Fruit fly (Drosophila melanogaster): ENCODE measurements around the gene CG3634.

Gene CG3634

dm6 chr3L:20835882-20836281, 26.8 kb upstream of the CG3634 start, which contains the start of gene CG3288:
CG3288 (plus strand) TSS chr3L:20836182.
- TF ChIP-seq Rel (GFP tag; optimal IDR thresholded peaks at IDR 0.05) (no peak), Rel (tag; optimal IDR thresholded peaks at IDR 0.05) (no peak), dsf (GFP tag; optimal IDR thresholded peaks at IDR 0.05; ENCODE audit: borderline replicate concordance) (no peak), usp (GFP tag; optimal IDR thresholded peaks at IDR 0.05) (no peak), tai (GFP tag; optimal IDR thresholded peaks at IDR 0.05) (no peak), N (GFP tag; optimal IDR thresholded peaks at IDR 0.05) (no peak), GATAd (GFP tag; optimal IDR thresholded peaks at IDR 0.05) (no peak), ey (GFP tag; optimal IDR thresholded peaks at IDR 0.05) (no peak), HLH106 (tag; optimal IDR thresholded peaks at IDR 0.05) (no peak)

DNA sequence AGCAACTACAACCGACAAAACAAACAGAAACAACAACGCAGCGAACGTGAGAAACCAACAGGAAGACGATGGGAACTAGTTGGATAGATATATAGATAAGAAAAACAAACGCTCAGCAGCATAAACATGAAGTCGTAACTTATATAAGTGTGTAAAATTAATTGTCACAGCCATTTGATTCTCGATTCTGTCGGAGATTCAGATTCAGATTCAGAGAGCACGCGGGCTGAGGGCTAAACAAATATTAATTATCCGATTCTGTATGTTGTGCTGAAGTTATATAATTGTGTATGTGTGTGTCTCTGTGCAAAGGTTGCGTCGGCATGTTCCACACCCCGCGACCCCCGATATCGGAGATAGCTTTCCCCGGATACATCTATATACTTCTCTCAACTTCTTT, 25.1 kb upstream of the CG3634 start:
- TF ChIP-seq Rel (GFP tag; optimal IDR thresholded peaks at IDR 0.05), result no peak
- TF ChIP-seq Rel (tag; optimal IDR thresholded peaks at IDR 0.05), result no peak
- TF ChIP-seq pan (optimal IDR thresholded peaks at IDR 0.05), result no peak
- no peak for TF ChIP-seq usp (GFP tag; optimal IDR thresholded peaks at IDR 0.05)
- TF ChIP-seq N (GFP tag; optimal IDR thresholded peaks at IDR 0.05), result no peak
- TF ChIP-seq psq (GFP tag; optimal IDR thresholded peaks at IDR 0.05), result no peak
- TF ChIP-seq woc (GFP tag; optimal IDR thresholded peaks at IDR 0.05), result no peak
- no peak for TF ChIP-seq Abd-B (GFP tag; optimal IDR thresholded peaks at IDR 0.05)
- TF ChIP-seq OdsH (GFP tag; optimal IDR thresholded peaks at IDR 0.05), result no peak
- TF ChIP-seq Hnf4 (GFP tag; optimal IDR thresholded peaks at IDR 0.05), result no peak
- TF ChIP-seq h (GFP tag; optimal IDR thresholded peaks at IDR 0.05), result no peak
- no peak for TF ChIP-seq Myc (optimal IDR thresholded peaks at IDR 0.05)
- TF ChIP-seq Dfd (GFP tag; optimal IDR thresholded peaks at IDR 0.05), result no peak
- TF ChIP-seq fru (GFP tag; optimal IDR thresholded peaks at IDR 0.05), result no peak
- no peak for TF ChIP-seq Mio (GFP tag; optimal IDR thresholded peaks at IDR 0.05)
- no peak for TF ChIP-seq br (GFP tag; optimal IDR thresholded peaks at IDR 0.05)

DNA sequence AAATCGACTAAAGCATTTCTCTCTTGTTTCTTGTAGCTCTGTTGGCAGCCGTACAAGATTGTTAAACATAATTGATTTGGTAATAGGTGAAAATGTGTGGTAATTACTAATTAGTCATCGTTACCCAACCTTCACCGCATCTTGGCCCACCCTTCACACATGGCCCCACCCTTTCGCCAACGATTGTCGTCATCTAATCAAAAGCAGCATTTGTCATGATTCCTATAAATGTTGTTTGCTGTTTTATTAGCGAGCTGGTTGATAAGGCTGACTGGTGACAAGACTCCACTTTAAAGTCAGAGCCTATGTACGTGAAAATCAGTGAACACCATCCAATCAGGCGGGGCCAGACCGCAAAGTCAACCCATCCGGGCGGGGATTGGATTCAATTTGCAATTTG, 21.3 kb upstream of the CG3634 start:
- TF ChIP-seq usp (GFP tag; optimal IDR thresholded peaks at IDR 0.05), result no peak
- no peak for TF ChIP-seq h (GFP tag; optimal IDR thresholded peaks at IDR 0.05)
- no peak for TF ChIP-seq N (GFP tag; optimal IDR thresholded peaks at IDR 0.05)
- no peak for TF ChIP-seq sage (GFP tag; optimal IDR thresholded peaks at IDR 0.05)
- no peak for TF ChIP-seq dmrt93B (GFP tag; optimal IDR thresholded peaks at IDR 0.05)

dm6 chr3L:20827962-20828361, 18.9 kb upstream of the CG3634 start:
- no peak for TF ChIP-seq h (GFP tag; optimal IDR thresholded peaks at IDR 0.05)
- TF ChIP-seq ey (GFP tag; optimal IDR thresholded peaks at IDR 0.05), result no peak
- no peak for TF ChIP-seq Dfd (GFP tag; optimal IDR thresholded peaks at IDR 0.05)
- no peak for TF ChIP-seq CrebA (GFP tag; optimal IDR thresholded peaks at IDR 0.05; ENCODE audit: borderline replicate concordance)
- no peak for TF ChIP-seq OdsH (GFP tag; optimal IDR thresholded peaks at IDR 0.05)
- no peak for TF ChIP-seq woc (GFP tag; optimal IDR thresholded peaks at IDR 0.05)
- TF ChIP-seq Sp1 (GFP tag; optimal IDR thresholded peaks at IDR 0.05), result no peak
- TF ChIP-seq Hr78 (GFP tag; optimal IDR thresholded peaks at IDR 0.05), result no peak
- TF ChIP-seq GATAd (GFP tag; optimal IDR thresholded peaks at IDR 0.05), result no peak
- TF ChIP-seq Rel (GFP tag; optimal IDR thresholded peaks at IDR 0.05), result no peak
- TF ChIP-seq Rel (tag; optimal IDR thresholded peaks at IDR 0.05), result no peak
- TF ChIP-seq Mio (GFP tag; optimal IDR thresholded peaks at IDR 0.05), result no peak

DNA sequence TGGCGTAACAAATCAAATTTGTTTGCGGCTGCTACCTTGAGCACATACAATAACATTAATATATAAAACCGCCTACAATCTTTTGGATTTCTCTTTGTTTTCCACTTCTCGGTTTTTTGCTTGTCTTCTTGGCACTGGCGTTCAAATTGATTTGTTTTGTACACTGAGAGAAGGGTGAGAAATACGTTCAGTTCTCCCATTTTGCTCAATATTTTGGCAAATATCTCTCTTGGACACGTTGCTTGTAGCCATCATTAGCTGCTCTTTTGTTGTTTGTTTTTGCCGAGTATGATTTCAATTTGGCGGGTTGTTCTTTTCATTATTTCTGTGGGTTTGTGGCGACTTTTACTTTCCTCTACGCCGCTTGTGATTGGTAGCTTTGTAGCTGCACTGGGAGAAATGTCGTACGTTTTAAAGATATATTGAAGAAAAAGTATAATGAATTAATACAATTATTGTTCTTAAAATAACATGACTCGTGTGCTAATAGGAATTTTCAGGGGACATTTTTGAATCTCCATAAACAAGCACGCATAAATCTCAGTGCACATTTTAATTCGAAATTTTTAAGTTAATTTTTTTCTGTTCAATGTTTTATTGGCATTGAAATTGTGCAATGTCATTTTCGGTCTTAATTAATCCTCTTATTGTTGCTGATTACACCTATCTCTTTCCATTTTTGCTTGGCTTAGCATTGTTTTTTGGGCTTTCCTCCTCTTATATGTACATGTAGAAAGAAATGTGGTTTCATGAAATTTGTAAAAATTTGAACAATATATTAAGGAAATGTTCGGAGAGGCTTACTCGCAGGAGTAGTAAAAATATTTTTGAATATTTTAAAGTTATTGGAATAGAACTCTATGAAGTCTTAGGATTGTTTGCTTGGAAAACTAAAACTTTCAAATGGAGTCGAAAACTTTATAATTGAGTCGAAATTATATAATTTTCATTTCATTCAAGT, 18.2 kb upstream of the CG3634 start:
- peak; percentile 38 for TF ChIP-seq ey (GFP tag; optimal IDR thresholded peaks at IDR 0.05)
- peak; percentile 54 for TF ChIP-seq OdsH (GFP tag; optimal IDR thresholded peaks at IDR 0.05)
- TF ChIP-seq tai (GFP tag; optimal IDR thresholded peaks at IDR 0.05), result no peak
- TF ChIP-seq Jra (GFP tag; optimal IDR thresholded peaks at IDR 0.05), result no peak
- no peak for TF ChIP-seq sv (GFP tag; optimal IDR thresholded peaks at IDR 0.05)
- TF ChIP-seq GATAd (GFP tag; optimal IDR thresholded peaks at IDR 0.05), result no peak
- no peak for TF ChIP-seq pan (optimal IDR thresholded peaks at IDR 0.05)
- TF ChIP-seq dsf (GFP tag; optimal IDR thresholded peaks at IDR 0.05; ENCODE audit: borderline replicate concordance), result no peak
- no peak for TF ChIP-seq Hnf4 (GFP tag; optimal IDR thresholded peaks at IDR 0.05)
- peak; percentile 62 for TF ChIP-seq rgr (GFP tag; optimal IDR thresholded peaks at IDR 0.05)
- no peak for TF ChIP-seq Dfd (GFP tag; optimal IDR thresholded peaks at IDR 0.05)
- TF ChIP-seq Myc (optimal IDR thresholded peaks at IDR 0.05), result no peak
- TF ChIP-seq foxo (GFP tag; optimal IDR thresholded peaks at IDR 0.05), result peak; percentile 13 to 64
- TF ChIP-seq Hr78 (GFP tag; optimal IDR thresholded peaks at IDR 0.05), result no peak
- TF ChIP-seq psq (GFP tag; optimal IDR thresholded peaks at IDR 0.05), result peak; percentile 36
- peak in 1 of 2 experiments; percentile 13 for TF ChIP-seq dl (GFP tag; optimal IDR thresholded peaks at IDR 0.05; ENCODE audit: insufficient read depth in 1 of 2, partially characterized antibody in 2 of 2)
- peak; percentile 40 for TF ChIP-seq dmrt93B (GFP tag; optimal IDR thresholded peaks at IDR 0.05)
- peak; percentile 39 for TF ChIP-seq fru (GFP tag; optimal IDR thresholded peaks at IDR 0.05)
- TF ChIP-seq br (GFP tag; optimal IDR thresholded peaks at IDR 0.05), result peak; percentile 32
- TF ChIP-seq sage (GFP tag; optimal IDR thresholded peaks at IDR 0.05), result peak; percentile 48
- TF ChIP-seq Sp1 (GFP tag; optimal IDR thresholded peaks at IDR 0.05), result no peak
- no peak for TF ChIP-seq Mio (GFP tag; optimal IDR thresholded peaks at IDR 0.05)
- peak; percentile 66 for TF ChIP-seq h (GFP tag; optimal IDR thresholded peaks at IDR 0.05)
- TF ChIP-seq HLH106 (tag; optimal IDR thresholded peaks at IDR 0.05), result peak; percentile 56
